Fruit fly (Drosophila melanogaster) whole organism, embryonic: Measurements from ENCODE around the gene Phae2.

Experiments used
- ATbp ChIP-seq: fragments of 200-800 bp; sonication (Bioruptor generic); optimal IDR thresholded peaks from 2 replicates; lab custom pipeline; 2017; ENCODE audit warnings: missing biosample characterization, mild to moderate bottlenecking, missing genetic modification characterization, missing genetic modification reagents
- Atf-2 ChIP-seq: fragments of 200-800 bp; sonication (Bioruptor generic); optimal IDR thresholded peaks from 2 replicates; lab custom pipeline; 2016; ENCODE audit warnings: missing biosample characterization, missing genetic modification characterization
- B-H1 ChIP-seq: fragments of 200-800 bp; sonication (Bioruptor generic); IDR thresholded peaks from 3 replicates; pipeline ENCODE4 v1.3.6; 2022; ENCODE audit warnings: missing biosample characterization, missing genetic modification characterization
- CG10462 ChIP-seq: fragments of 200-800 bp; sonication (Bioruptor generic); optimal IDR thresholded peaks from 2 replicates; lab custom pipeline; 2016; ENCODE audit warnings: missing biosample characterization, missing genetic modification characterization
- CG11093 ChIP-seq: fragments of 200-800 bp; sonication (Bioruptor generic); IDR thresholded peaks from 3 replicates; pipeline ENCODE4 v1.3.6; 2022; ENCODE audit warnings: missing biosample characterization, missing genetic modification characterization
- CG11696 ChIP-seq: fragments of 200-800 bp; sonication (Bioruptor generic); IDR thresholded peaks from 2 replicates; pipeline ENCODE4 v1.3.6; 2022; ENCODE audit warnings: missing biosample characterization, missing genetic modification characterization
- CG12155 ChIP-seq: fragments of 200-800 bp; sonication (Bioruptor generic); optimal IDR thresholded peaks from 3 replicates; lab custom pipeline; 2016; ENCODE audit warnings: missing biosample characterization, missing genetic modification characterization
- CG12391 ChIP-seq: fragments of 200-800 bp; sonication (Bioruptor generic); optimal IDR thresholded peaks from 3 replicates; lab custom pipeline; 2018; ENCODE audit warnings: missing biosample characterization, mild to moderate bottlenecking, missing genetic modification characterization, moderate library complexity
- CG1602 ChIP-seq: fragments of 200-800 bp; sonication (Bioruptor generic); optimal IDR thresholded peaks from 3 replicates; lab custom pipeline; 2016; ENCODE audit warnings: missing biosample characterization, missing genetic modification characterization
- CG16779 ChIP-seq: fragments of 200-800 bp; sonication (Bioruptor generic); IDR thresholded peaks from 2 replicates; pipeline ENCODE4 v1.3.6; 2022; ENCODE audit warnings: missing biosample characterization, missing genetic modification characterization
- CG17359 ChIP-seq: fragments of 200-800 bp; sonication (Bioruptor generic); optimal IDR thresholded peaks from 3 replicates; lab custom pipeline; 2018; ENCODE audit warnings: missing biosample characterization, mild to moderate bottlenecking, missing genetic modification characterization, moderate library complexity
- CG18476 ChIP-seq: fragments of 200-800 bp; sonication (Bioruptor generic); optimal IDR thresholded peaks from 2 replicates; lab custom pipeline; 2016; ENCODE audit warnings: missing biosample characterization, mild to moderate bottlenecking, missing genetic modification characterization
- CG2199 ChIP-seq: fragments of 200-800 bp; sonication (Bioruptor generic); IDR thresholded peaks from 3 replicates; pipeline ENCODE4 v1.3.6; 2022; ENCODE audit warnings: missing biosample characterization, missing genetic modification characterization
- CG31441 ChIP-seq: fragments of 200-800 bp; sonication (Bioruptor generic); IDR thresholded peaks from 2 replicates; pipeline ENCODE4 v1.3.6; 2022; ENCODE audit warnings: missing biosample characterization, missing genetic modification characterization
- CG3163 ChIP-seq: fragments of 200-800 bp; sonication (Bioruptor generic); optimal IDR thresholded peaks from 3 replicates; lab custom pipeline; 2016; ENCODE audit warnings: missing biosample characterization, missing genetic modification characterization
- CG32532 ChIP-seq: fragments of 200-800 bp; sonication (Bioruptor generic); IDR thresholded peaks from 2 replicates; pipeline ENCODE4 v1.3.6; 2022; ENCODE audit warnings: missing biosample characterization, missing genetic modification characterization
- CG32772 ChIP-seq: fragments of 200-800 bp; sonication (Bioruptor generic); IDR thresholded peaks from 2 replicates; pipeline ENCODE4 v1.3.6; 2022; ENCODE audit warnings: missing biosample characterization, missing genetic modification characterization
- CG4424 ChIP-seq: fragments of 200-800 bp; sonication (Bioruptor generic); optimal IDR thresholded peaks from 3 replicates; lab custom pipeline; 2016; ENCODE audit warnings: missing biosample characterization, missing genetic modification characterization
- CG8290 ChIP-seq, 3 experiments: fragments of 200-800 bp; sonication (Bioruptor generic); optimal IDR thresholded peaks; 2 replicates each; lab custom pipeline; 2016 to 2019; ENCODE audit warnings: missing biosample characterization in 3 of 3, missing genetic modification characterization in 3 of 3, mild to moderate bottlenecking in 2 of 3, moderate library complexity in 1 of 3
- CG9215 ChIP-seq: fragments of 200-800 bp; sonication (Bioruptor generic); IDR thresholded peaks from 2 replicates; pipeline ENCODE4 v1.3.6; 2022; ENCODE audit warnings: missing biosample characterization, missing genetic modification characterization
- CHES-1-like ChIP-seq: fragments of 200-800 bp; sonication (Bioruptor generic); optimal IDR thresholded peaks from 2 replicates; lab custom pipeline; 2016; ENCODE audit warnings: missing biosample characterization, missing genetic modification characterization
- CoRest ChIP-seq: fragments of 200-800 bp; sonication (Bioruptor generic); optimal IDR thresholded peaks from 3 replicates; lab custom pipeline; 2018; ENCODE audit warnings: missing biosample characterization, mild to moderate bottlenecking, missing genetic modification characterization, moderate library complexity
- Elba2 ChIP-seq: fragments of 200-800 bp; sonication (Bioruptor generic); optimal IDR thresholded peaks from 3 replicates; lab custom pipeline; 2016; ENCODE audit warnings: missing biosample characterization, missing genetic modification characterization
- Hmx ChIP-seq: fragments of 200-800 bp; sonication (Bioruptor generic); optimal IDR thresholded peaks from 2 replicates; lab custom pipeline; 2016; ENCODE audit warnings: missing biosample characterization, missing genetic modification characterization
- Hr51 ChIP-seq, 2 experiments: fragments of 200-800 bp; sonication (Bioruptor generic); optimal IDR thresholded peaks; 2 replicates in 1 of 2; 3 replicates in 1 of 2; lab custom pipeline; 2016 to 2018; ENCODE audit warnings: missing biosample characterization in 2 of 2, missing genetic modification characterization in 2 of 2, mild to moderate bottlenecking in 1 of 2, moderate library complexity in 1 of 2
- Hsf ChIP-seq: fragments of 200-800 bp; sonication (Bioruptor generic); optimal IDR thresholded peaks from 3 replicates; lab custom pipeline; 2016; ENCODE audit warnings: missing biosample characterization, missing genetic modification characterization
- Kr ChIP-seq: fragments of 200-800 bp; sonication (Bioruptor generic); optimal IDR thresholded peaks from 2 replicates; lab custom pipeline; 2017; ENCODE audit warnings: missing biosample characterization, mild to moderate bottlenecking, missing genetic modification characterization
- Lim3 ChIP-seq: fragments of 200-800 bp; sonication (Bioruptor generic); IDR thresholded peaks from 2 replicates; pipeline ENCODE4 v1.3.6; 2022; ENCODE audit warnings: missing biosample characterization, missing genetic modification characterization
- MTF-1 ChIP-seq: fragments of 200-800 bp; sonication (Bioruptor generic); optimal IDR thresholded peaks from 2 replicates; lab custom pipeline; 2018; ENCODE audit warnings: missing biosample characterization, mild to moderate bottlenecking, missing genetic modification characterization, borderline replicate concordance
- NC2β ChIP-seq: fragments of 200-800 bp; sonication (Bioruptor generic); optimal IDR thresholded peaks from 2 replicates; lab custom pipeline; 2016; ENCODE audit warnings: missing biosample characterization, missing genetic modification characterization
- Neu2 ChIP-seq: fragments of 200-800 bp; sonication (Bioruptor generic); optimal IDR thresholded peaks from 3 replicates; lab custom pipeline; 2016; ENCODE audit warnings: missing biosample characterization, missing genetic modification characterization, borderline replicate concordance
- Optix ChIP-seq: fragments of 200-800 bp; sonication (Bioruptor generic); IDR thresholded peaks from 3 replicates; pipeline ENCODE4 v1.3.6; 2022; ENCODE audit warnings: missing biosample characterization, missing genetic modification characterization
- Rfx ChIP-seq: fragments of 200-800 bp; sonication (Bioruptor generic); IDR thresholded peaks from 2 replicates; pipeline ENCODE4 v1.3.6; 2022; ENCODE audit warnings: missing biosample characterization, missing genetic modification characterization
- Sry-δ ChIP-seq: fragments of 200-800 bp; sonication (Bioruptor generic); optimal IDR thresholded peaks from 2 replicates; lab custom pipeline; 2016; ENCODE audit warnings: missing biosample characterization, missing genetic modification characterization
- Usf ChIP-seq: fragments of 200-800 bp; sonication (Bioruptor generic); optimal IDR thresholded peaks from 2 replicates; lab custom pipeline; 2017; ENCODE audit warnings: missing genotype, missing biosample characterization, missing genetic modification characterization
- aop ChIP-seq: fragments of 200-800 bp; sonication (Bioruptor generic); IDR thresholded peaks from 2 replicates; pipeline ENCODE4 v1.3.6; 2022; ENCODE audit warnings: missing biosample characterization, missing genetic modification characterization
- ato ChIP-seq: fragments of 200-800 bp; sonication (Bioruptor generic); IDR thresholded peaks from 2 replicates; pipeline ENCODE4 v1.3.6; 2022; ENCODE audit warnings: missing biosample characterization, missing genetic modification characterization; ENCODE audit not compliant: partially characterized antibody
- bab2 ChIP-seq: fragments of 200-800 bp; sonication (Bioruptor generic); optimal IDR thresholded peaks from 2 replicates; lab custom pipeline; 2016; ENCODE audit warnings: missing biosample characterization, missing genetic modification characterization
- chm ChIP-seq: fragments of 200-800 bp; sonication (Bioruptor generic); IDR thresholded peaks from 2 replicates; pipeline ENCODE4 v1.3.6; 2022; ENCODE audit warnings: missing biosample characterization, missing genetic modification characterization
- da ChIP-seq: fragments of 200-800 bp; sonication (Bioruptor generic); optimal IDR thresholded peaks from 2 replicates; lab custom pipeline; 2016; ENCODE audit warnings: missing biosample characterization, missing genetic modification characterization
- dan ChIP-seq: fragments of 200-800 bp; sonication (Bioruptor generic); IDR thresholded peaks from 2 replicates; pipeline ENCODE4 v1.3.6; 2022; ENCODE audit warnings: missing biosample characterization, missing genetic modification characterization
- fd3F ChIP-seq: fragments of 200-800 bp; sonication (Bioruptor generic); optimal IDR thresholded peaks from 2 replicates; lab custom pipeline; 2018; ENCODE audit warnings: missing biosample characterization, mild to moderate bottlenecking, missing genetic modification characterization, moderate library complexity
- gcm2 ChIP-seq: fragments of 200-800 bp; sonication (Bioruptor generic); optimal IDR thresholded peaks from 2 replicates; lab custom pipeline; 2016; ENCODE audit warnings: missing biosample characterization, missing genetic modification characterization
- h ChIP-seq: fragments of >200 bp; optimal IDR thresholded peaks from 2 replicates; lab custom pipeline; 2017
- her ChIP-seq: fragments of 200-800 bp; sonication (Bioruptor generic); optimal IDR thresholded peaks from 2 replicates; lab custom pipeline; 2016; ENCODE audit warnings: missing biosample characterization, missing genetic modification characterization
- nerfin-1 ChIP-seq: fragments of 200-800 bp; sonication (Bioruptor generic); optimal IDR thresholded peaks from 3 replicates; lab custom pipeline; 2019; ENCODE audit warnings: missing biosample characterization, mild to moderate bottlenecking, missing genetic modification characterization, moderate library complexity
- nmo ChIP-seq: fragments of 200-800 bp; sonication (Bioruptor generic); optimal IDR thresholded peaks from 2 replicates; lab custom pipeline; 2018; ENCODE audit warnings: missing biosample characterization, mild to moderate bottlenecking, missing genetic modification characterization, moderate library complexity
- nom ChIP-seq: fragments of 200-800 bp; sonication (Bioruptor generic); optimal IDR thresholded peaks from 2 replicates; lab custom pipeline; 2017; ENCODE audit warnings: missing biosample characterization, missing genetic modification characterization, mild to moderate bottlenecking, moderate library complexity, missing genetic modification reagents
- org-1 ChIP-seq: fragments of 200-800 bp; sonication (Bioruptor generic); optimal IDR thresholded peaks from 2 replicates; lab custom pipeline; 2017; ENCODE audit warnings: missing biosample characterization, missing genetic modification characterization
- p53 ChIP-seq: fragments of 200-800 bp; sonication (Bioruptor generic); optimal IDR thresholded peaks from 2 replicates; lab custom pipeline; 2016; ENCODE audit warnings: missing biosample characterization, missing genetic modification characterization
- sima ChIP-seq: fragments of 200-800 bp; sonication (Bioruptor generic); optimal IDR thresholded peaks from 2 replicates; lab custom pipeline; 2016; ENCODE audit warnings: missing biosample characterization, missing genetic modification characterization
- slbo ChIP-seq: fragments of 200-800 bp; sonication (Bioruptor generic); IDR thresholded peaks from 2 replicates; pipeline ENCODE4 v1.3.6; 2022; ENCODE audit warnings: missing biosample characterization, missing genetic modification characterization
- zfh2 ChIP-seq: fragments of 200-800 bp; sonication (Bioruptor generic); optimal IDR thresholded peaks from 2 replicates; lab custom pipeline; 2016; ENCODE audit warnings: missing biosample characterization, missing genetic modification characterization

Phae2 gene

DNA sequence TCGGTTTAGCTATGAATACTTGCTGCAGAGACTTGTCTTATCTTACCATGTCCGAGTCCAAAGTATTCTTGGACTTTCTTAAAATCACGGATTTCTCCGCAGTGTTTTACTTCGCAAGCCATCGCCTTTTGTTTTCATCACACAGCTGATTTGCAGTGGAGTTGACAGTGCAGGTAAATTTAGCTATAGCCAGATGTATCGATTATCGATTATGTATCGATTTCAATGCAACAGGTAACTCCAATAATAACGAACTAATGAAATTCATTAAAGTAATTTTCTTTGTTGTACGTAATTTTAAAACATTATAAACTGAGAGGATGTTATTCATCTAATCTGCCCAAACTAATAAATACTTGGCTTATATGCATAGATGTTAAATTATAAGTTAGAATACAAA is 47.9 kb upstream of the Phae2 start, which contains the start of gene Rab3-GAP (continued):
- peak; percentile 26 for TF ChIP-seq CG8290 (GFP tag; optimal IDR thresholded peaks at IDR 0.05; lab: Kevin White, UChicago)
- no peak for TF ChIP-seq CG8290 (tag; optimal IDR thresholded peaks at IDR 0.05; lab: Kevin White, UChicago)
- peak; percentile 14 for TF ChIP-seq CG1602 (GFP tag; lab: Kevin White, UChicago)
- no peak for TF ChIP-seq CG3163 (GFP tag; lab: Kevin White, UChicago)
- TF ChIP-seq CHES-1-like (GFP tag; lab: Kevin White, UChicago): no peak
- no peak for TF ChIP-seq CG11696 (GFP tag; lab: Robert Waterston, UW)
- no peak for TF ChIP-seq sima (GFP tag; lab: Kevin White, UChicago)
- TF ChIP-seq dan (GFP tag; lab: Robert Waterston, UW): no peak
- no peak for TF ChIP-seq p53
- peak; percentile 51 for TF ChIP-seq nmo (GFP tag; lab: Kevin White, UChicago)
- TF ChIP-seq h (lab: Kevin White, UChicago): no peak
- TF ChIP-seq CG4424: peak; percentile 46
- no peak for TF ChIP-seq CG10462
- no peak for TF ChIP-seq CG9215 (GFP tag; lab: Robert Waterston, UW)
- TF ChIP-seq Usf (GFP tag; lab: Kevin White, UChicago): no peak
- peak; percentile 25 for TF ChIP-seq CG17359
- TF ChIP-seq CG12391: peak; percentile 53
- no peak for TF ChIP-seq Hmx (GFP tag; lab: Kevin White, UChicago)
- TF ChIP-seq slbo (GFP tag; lab: Robert Waterston, UW): peak; percentile 66
- TF ChIP-seq Atf-2 (GFP tag; lab: Kevin White, UChicago): no peak
- TF ChIP-seq Elba2 (GFP tag; lab: Kevin White, UChicago): peak; percentile 20
- no peak for TF ChIP-seq org-1 (GFP tag; lab: Kevin White, UChicago)
- no peak for TF ChIP-seq Hr51 (GFP tag; optimal IDR thresholded peaks at IDR 0.05; lab: Kevin White, UChicago)
- peak; percentile 10 for TF ChIP-seq CoRest (tag; lab: Kevin White, UChicago)
- TF ChIP-seq ato: no peak
- TF ChIP-seq Kr (GFP tag; lab: Kevin White, UChicago): no peak
- TF ChIP-seq nerfin-1 (tag; lab: Kevin White, UChicago): peak; percentile 62
- no peak for TF ChIP-seq da (GFP tag; lab: Kevin White, UChicago)
- TF ChIP-seq Lim3 (GFP tag; lab: Robert Waterston, UW): no peak
- TF ChIP-seq MTF-1 (GFP tag; lab: Kevin White, UChicago): no peak
- TF ChIP-seq CG31441: no peak; the same call in 1 of the 2 replicates
- TF ChIP-seq nom: no peak
- peak; percentile 28 for TF ChIP-seq Hsf (GFP tag; lab: Kevin White, UChicago)
- TF ChIP-seq CG11093 (GFP tag; lab: Robert Waterston, UW): no peak
- TF ChIP-seq CG12155 (GFP tag; lab: Kevin White, UChicago): peak; percentile 22
- TF ChIP-seq CG32772: no peak
- TF ChIP-seq B-H1 (GFP tag; lab: Robert Waterston, UW): no peak
- TF ChIP-seq zfh2 (GFP tag; lab: Kevin White, UChicago): no peak
- no peak for TF ChIP-seq aop (GFP tag; lab: Robert Waterston, UW)
- no peak for TF ChIP-seq chm (GFP tag; lab: Robert Waterston, UW)
- no peak for TF ChIP-seq CG16779
- peak; percentile 48 for TF ChIP-seq Sry-δ (GFP tag; lab: Kevin White, UChicago)
- TF ChIP-seq ATbp: no peak
- TF ChIP-seq her (GFP tag; lab: Kevin White, UChicago): no peak
- TF ChIP-seq Rfx: peak; percentile 61
- no peak for TF ChIP-seq CG18476 (GFP tag; lab: Kevin White, UChicago)
- TF ChIP-seq CG32532 (GFP tag; lab: Robert Waterston, UW): no peak
- TF ChIP-seq Optix (GFP tag; lab: Robert Waterston, UW): no peak
- TF ChIP-seq bab2 (GFP tag; lab: Kevin White, UChicago): no peak
- TF ChIP-seq gcm2 (GFP tag; lab: Kevin White, UChicago): no peak
- no peak for TF ChIP-seq NC2β (GFP tag; lab: Kevin White, UChicago)
- TF ChIP-seq fd3F: no peak
- no peak for TF ChIP-seq Neu2 (GFP tag; lab: Kevin White, UChicago)
- no peak for TF ChIP-seq CG2199 (GFP tag; lab: Robert Waterston, UW)
